Worm (Caenorhabditis elegans): ENCODE results near the gene F30H5.3.
A peak's percentile ranks its signal among the peaks of the same experiment; 100 is the strongest.

The F30H5.3 gene

ce11 chrIII:463711-464110, 48.3 kb downstream of the F30H5.3 start, which contains the start of gene Y55B1BR.6:
TSS of gene Y55B1BR.6 (minus strand) at chrIII:463811.
- no peak for TF ChIP-seq Y5F2A.4 (GFP tag; optimal IDR thresholded peaks at IDR 0.05)
- no peak for TF ChIP-seq mdt-29 (GFP tag; IDR thresholded peaks at IDR 0.05)
- TF ChIP-seq tag-97 (GFP tag; IDR thresholded peaks at IDR 0.05) = no peak
- TF ChIP-seq F44E2.7 (GFP tag; IDR thresholded peaks at IDR 0.05) = no peak

ce11 chrIII:455793-456192, 56.2 kb downstream of the F30H5.3 start:
- no peak for TF ChIP-seq gei-8 (GFP tag; optimal IDR thresholded peaks at IDR 0.05)
- TF ChIP-seq nhr-25 (tag; optimal IDR thresholded peaks at IDR 0.05; ENCODE audit: borderline replicate concordance, insufficient read depth) = no peak
- TF ChIP-seq unc-62 (GFP tag; optimal IDR thresholded peaks at IDR 0.05 in 1 of 2) = peak in 1 of 2 experiments; percentile 58
- TF ChIP-seq unc-62 (tag; optimal IDR thresholded peaks at IDR 0.05) = no peak
- TF ChIP-seq zip-11 (GFP tag; IDR thresholded peaks at IDR 0.05) = no peak
- no peak for TF ChIP-seq ceh-28 (tag; optimal IDR thresholded peaks at IDR 0.05)
- no peak for TF ChIP-seq sdz-12 (GFP tag; optimal IDR thresholded peaks at IDR 0.05)
